Fruit fly (Drosophila melanogaster) whole organism, pupa: Measurements from ENCODE around the gene CG14720.

Experiments used
- CG12605 ChIP-seq: fragments of 200-800 bp; sonication (Bioruptor generic); IDR thresholded peaks from 2 replicates; pipeline ENCODE4 v1.3.6; 2022; ENCODE audit warnings: missing biosample characterization, missing genetic modification characterization
- CG13204 ChIP-seq: fragments of 200-800 bp; sonication (Bioruptor generic); optimal IDR thresholded peaks from 2 replicates; lab custom pipeline; 2018; ENCODE audit warnings: missing biosample characterization, mild to moderate bottlenecking, missing genetic modification characterization, moderate library complexity
- CG14655 ChIP-seq: fragments of 200-800 bp; sonication (Bioruptor generic); optimal IDR thresholded peaks from 3 replicates; lab custom pipeline; 2017; ENCODE audit warnings: mild to moderate bottlenecking, missing biosample characterization, missing genetic modification reagents, missing genetic modification characterization
- CG15710 ChIP-seq: fragments of 200-800 bp; sonication (Bioruptor generic); optimal IDR thresholded peaks from 2 replicates; lab custom pipeline; 2018; ENCODE audit warnings: missing biosample characterization, mild to moderate bottlenecking, missing genetic modification characterization, moderate library complexity
- CG34367 ChIP-seq: fragments of 200-800 bp; sonication (Bioruptor generic); optimal IDR thresholded peaks from 2 replicates; lab custom pipeline; 2018; ENCODE audit warnings: missing biosample characterization, mild to moderate bottlenecking, missing genetic modification characterization
- CG4496 ChIP-seq: fragments of 200-800 bp; sonication (Bioruptor generic); IDR thresholded peaks from 3 replicates; pipeline ENCODE4 v1.3.6; 2022; ENCODE audit warnings: missing biosample characterization, missing genetic modification characterization
- CG8159 ChIP-seq: fragments of 200-800 bp; sonication (Bioruptor generic); optimal IDR thresholded peaks from 3 replicates; lab custom pipeline; 2018; ENCODE audit warnings: missing biosample characterization, mild to moderate bottlenecking, missing genetic modification characterization, moderate library complexity
- CG9948 ChIP-seq: fragments of 200-800 bp; sonication (Bioruptor generic); optimal IDR thresholded peaks from 2 replicates; lab custom pipeline; 2018; ENCODE audit warnings: missing biosample characterization, mild to moderate bottlenecking, missing genetic modification characterization, moderate library complexity
- D1 ChIP-seq: fragments of 200-800 bp; sonication (Bioruptor generic); optimal IDR thresholded peaks from 2 replicates; lab custom pipeline; 2018; ENCODE audit warnings: missing biosample characterization, mild to moderate bottlenecking, missing genetic modification characterization, moderate library complexity
- EcR ChIP-seq: fragments of 200-800 bp; sonication (Bioruptor generic); optimal IDR thresholded peaks from 3 replicates; lab custom pipeline; 2019; ENCODE audit warnings: missing biosample characterization, missing genetic modification characterization, mild to moderate bottlenecking, moderate library complexity, missing genetic modification reagents
- Ets98B ChIP-seq: fragments of 200-800 bp; sonication (Bioruptor generic); IDR thresholded peaks from 2 replicates; pipeline ENCODE4 v1.3.6; 2022; ENCODE audit warnings: missing biosample characterization, missing genetic modification characterization
- Pif1A ChIP-seq: fragments of 200-800 bp; sonication (Bioruptor generic); optimal IDR thresholded peaks from 3 replicates; lab custom pipeline; 2016; ENCODE audit warnings: missing biosample characterization, missing genetic modification characterization
- Pif1B ChIP-seq: fragments of 200-800 bp; sonication (Bioruptor generic); optimal IDR thresholded peaks from 3 replicates; lab custom pipeline; 2016; ENCODE audit warnings: missing biosample characterization, missing genetic modification characterization
- rn ChIP-seq: fragments of 200-800 bp; sonication (Bioruptor generic); IDR thresholded peaks from 2 replicates; pipeline ENCODE4 v1.3.6; 2022; ENCODE audit warnings: missing biosample characterization, missing genetic modification characterization

dm6 chr3R:11684316-11684715, 27.2 kb upstream of the CG14720 start, which contains the start of gene CG6830:
- TF ChIP-seq CG13204 (GFP tag; lab: Kevin White, UChicago): no peak
- TF ChIP-seq CG15710: no peak
- TF ChIP-seq Pif1B (GFP tag; lab: Kevin White, UChicago): no peak
- TF ChIP-seq Pif1A: no peak
- TF ChIP-seq CG34367 (tag; lab: Kevin White, UChicago): no peak
- TF ChIP-seq Ets98B (GFP tag; lab: Robert Waterston, UW): no peak
- no peak for TF ChIP-seq EcR (GFP tag; lab: Kevin White, UChicago)
- TF ChIP-seq CG12605: no peak
- no peak for TF ChIP-seq D1
- TF ChIP-seq CG4496 (GFP tag; lab: Robert Waterston, UW): no peak
- no peak for TF ChIP-seq rn (GFP tag; lab: Robert Waterston, UW)
- no peak for TF ChIP-seq CG9948 (tag; lab: Kevin White, UChicago)
- TF ChIP-seq CG14655 (GFP tag; lab: Kevin White, UChicago): no peak
- no peak for TF ChIP-seq CG8159 (tag; lab: Kevin White, UChicago)
